Fruit fly (Drosophila melanogaster) whole organism, embryonic: ENCODE results near the gene CG32074.

Experiments
- crol ChIP-seq: fragments of 200-800 bp; sonication (Bioruptor generic); IDR thresholded peaks from 2 replicates; pipeline ENCODE4 v1.3.6; 2022; ENCODE audit warnings: missing biosample characterization, missing genetic modification characterization
- gcm2 ChIP-seq: fragments of 200-800 bp; sonication (Bioruptor generic); optimal IDR thresholded peaks from 2 replicates; lab custom pipeline; 2016; ENCODE audit warnings: missing biosample characterization, missing genetic modification characterization
- kah ChIP-seq: fragments of 200-800 bp; sonication (Bioruptor generic); optimal IDR thresholded peaks from 2 replicates; lab custom pipeline; 2018; ENCODE audit warnings: missing biosample characterization, mild to moderate bottlenecking, missing genetic modification characterization
- lola ChIP-seq, 3 experiments: fragments of >200 bp in 2 of 3; fragments of 200-800 bp in 1 of 3; sonication (Bioruptor generic) in 1 of 3; optimal IDR thresholded peaks; 2 replicates each; lab custom pipeline; 2017 to 2019; ENCODE audit warnings: missing biosample characterization in 3 of 3, missing genetic modification characterization in 3 of 3, mild to moderate bottlenecking in 1 of 3, moderate library complexity in 1 of 3
- odd ChIP-seq: fragments of 200-800 bp; sonication (Bioruptor generic); optimal IDR thresholded peaks from 2 replicates; lab custom pipeline; 2017; ENCODE audit warnings: missing biosample characterization, mild to moderate bottlenecking, missing genetic modification characterization

dm6 chr3L:11101598-11101997 is 30.5 kb downstream of the CG32074 start, which contains the start of gene Elo68beta:
- no peak for TF ChIP-seq odd (GFP tag; lab: Kevin White, UChicago)
- TF ChIP-seq crol (GFP tag; lab: Robert Waterston, UW): no peak
- TF ChIP-seq lola (GFP tag; optimal IDR thresholded peaks at IDR 0.05; lab: Kevin White, UChicago): no peak
- no peak for TF ChIP-seq gcm2
- no peak for TF ChIP-seq kah (GFP tag; lab: Kevin White, UChicago)
